Fruit fly (Drosophila melanogaster): ENCODE data around the gene CG3246.
A peak's percentile ranks its signal among the peaks of the same experiment; 100 is the strongest.

CG3246 gene

DNA sequence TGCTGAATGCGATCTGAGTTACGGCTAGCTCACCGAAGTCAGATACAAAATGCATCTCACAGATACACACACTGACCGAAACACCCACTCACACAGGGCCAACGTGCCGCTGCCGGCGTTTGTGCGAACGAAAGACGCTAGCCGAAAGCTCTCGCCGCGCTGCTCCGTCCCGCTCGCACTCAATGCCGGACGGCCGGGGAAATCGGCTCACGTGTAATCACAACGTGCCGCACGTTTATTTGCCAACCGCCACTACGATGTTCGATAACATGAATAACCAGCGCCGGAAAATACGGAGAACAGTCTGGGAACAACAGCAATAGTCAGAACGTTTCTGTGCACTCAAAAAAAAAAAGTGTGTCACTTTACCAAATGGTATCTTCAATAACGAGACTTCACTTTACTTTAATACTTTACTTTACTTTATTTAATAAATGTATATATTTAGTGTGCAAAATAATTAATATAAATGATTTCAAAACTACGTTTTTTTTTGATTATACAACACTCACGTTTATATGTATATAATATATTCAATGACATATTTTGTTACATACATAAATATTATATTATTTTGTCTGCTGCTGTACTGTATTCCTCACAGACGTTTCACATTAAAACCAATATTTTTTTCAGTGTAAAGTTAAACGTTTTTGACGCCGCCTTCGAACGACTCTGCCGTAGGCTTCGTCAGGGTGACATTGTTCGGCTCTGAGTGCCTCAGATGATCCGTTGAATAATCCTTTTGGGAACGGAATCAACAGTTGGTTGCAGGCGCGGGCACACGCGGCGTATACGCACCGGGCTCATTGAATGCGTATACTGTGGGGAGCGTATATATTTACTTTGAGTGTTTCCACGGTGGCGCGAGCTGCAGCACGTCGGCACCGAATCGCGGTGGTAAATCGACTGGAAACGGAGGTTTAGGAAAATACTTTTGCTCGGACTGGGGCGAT is 45.7 kb upstream of the CG3246 start, which contains the start of gene tim (continued):
- TF ChIP-seq Xrp1 (GFP tag; IDR thresholded peaks at IDR 0.05) (0 out of 2 replicates have a peak, but pooled peaks have one; percentile 16), Hr3 (GFP tag; optimal IDR thresholded peaks at IDR 0.05) (peak; percentile 20), Antp (GFP tag; optimal IDR thresholded peaks at IDR 0.05) (no peak), fru (optimal IDR thresholded peaks at IDR 0.05) (no peak), CG15696 (tag; optimal IDR thresholded peaks at IDR 0.05) (no peak), CG18011 (GFP tag; optimal IDR thresholded peaks at IDR 0.05) (no peak), CG4854 (GFP tag; optimal IDR thresholded peaks at IDR 0.05) (no peak), CG10366 (GFP tag; IDR thresholded peaks at IDR 0.05) (peak; percentile 42), Atf6 (GFP tag; IDR thresholded peaks at IDR 0.05) (no peak), CG12299 (tag; optimal IDR thresholded peaks at IDR 0.05) (no peak), CG17385 (GFP tag; optimal IDR thresholded peaks at IDR 0.05) (peak; percentile 44), salm (tag; optimal IDR thresholded peaks at IDR 0.05) (peak; percentile 1), CG7556 (GFP tag; optimal IDR thresholded peaks at IDR 0.05) (peak; percentile 73), zen2 (GFP tag; IDR thresholded peaks at IDR 0.05; ENCODE audit: partially characterized antibody) (0 out of 3 replicates have a peak, but pooled peaks have one; percentile 8), CG3407 (GFP tag; optimal IDR thresholded peaks at IDR 0.05) (peak; percentile 4), wdn (GFP tag; IDR thresholded peaks at IDR 0.05) (no peak), CG7928 (GFP tag; optimal IDR thresholded peaks at IDR 0.05) (no peak), z (GFP tag; IDR thresholded peaks at IDR 0.05) (peak; percentile 18; the same call in 1 of the 3 replicates), CG34224 (GFP tag; IDR thresholded peaks at IDR 0.05; ENCODE audit: partially characterized antibody) (no peak), Nf-YA (GFP tag; IDR thresholded peaks at IDR 0.05) (0 out of 2 replicates have a peak, but pooled peaks have one; percentile 15), CG16815 (GFP tag; optimal IDR thresholded peaks at IDR 0.05) (peak; percentile 6), CG9727 (GFP tag; optimal IDR thresholded peaks at IDR 0.05) (peak; percentile 43), CG11093 (GFP tag; IDR thresholded peaks at IDR 0.05) (no peak), zf30C (GFP tag; optimal IDR thresholded peaks at IDR 0.05) (no peak), jumu (GFP tag; optimal IDR thresholded peaks at IDR 0.05) (no peak), Hsf (GFP tag; optimal IDR thresholded peaks at IDR 0.05) (no peak), B-H1 (GFP tag; IDR thresholded peaks at IDR 0.05) (no peak), eyg (GFP tag; optimal IDR thresholded peaks at IDR 0.05) (no peak), ranshi (GFP tag; IDR thresholded peaks at IDR 0.05) (no peak), CG2712 (tag; optimal IDR thresholded peaks at IDR 0.05) (no peak), CG34422 (GFP tag; IDR thresholded peaks at IDR 0.05) (peak; percentile 53; the same call in 1 of the 3 replicates), mam (GFP tag; optimal IDR thresholded peaks at IDR 0.05) (no peak), repo (GFP tag; optimal IDR thresholded peaks at IDR 0.05) (no peak), CG32532 (GFP tag; IDR thresholded peaks at IDR 0.05) (no peak), CG7357 (GFP tag; IDR thresholded peaks at IDR 0.05) (no peak), ara (GFP tag; IDR thresholded peaks at IDR 0.05) (0 out of 2 replicates have a peak, but pooled peaks have one; percentile 25), pum (GFP tag; optimal IDR thresholded peaks at IDR 0.05) (no peak), CG17612 (GFP tag; IDR thresholded peaks at IDR 0.05) (no peak), CG6791 (GFP tag; IDR thresholded peaks at IDR 0.05; ENCODE audit: partially characterized antibody) (no peak), danr (GFP tag; IDR thresholded peaks at IDR 0.05) (no peak), CG10321 (GFP tag; IDR thresholded peaks at IDR 0.05) (no peak), chinmo (GFP tag; IDR thresholded peaks at IDR 0.05; ENCODE audit: partially characterized antibody) (peak; percentile 67; the same call in 1 of the 4 replicates), her (GFP tag; optimal IDR thresholded peaks at IDR 0.05) (no peak), zfh2 (GFP tag; optimal IDR thresholded peaks at IDR 0.05) (no peak), CG2678 (tag; optimal IDR thresholded peaks at IDR 0.05) (no peak), jigr1 (GFP tag; IDR thresholded peaks at IDR 0.05) (no peak), knrl (GFP tag; IDR thresholded peaks at IDR 0.05; ENCODE audit: partially characterized antibody) (no peak), az2 (GFP tag; optimal IDR thresholded peaks at IDR 0.05) (peak; percentile 9), cg (GFP tag; optimal IDR thresholded peaks at IDR 0.05) (peak; percentile 77)
